Worm (Caenorhabditis elegans): ENCODE data around the gene ule-4.

- TF ChIP-seq nhr-77 (tag; optimal IDR thresholded peaks at IDR 0.05) (no peak), lin-15B (tag; optimal IDR thresholded peaks at IDR 0.05) (no peak), nhr-237 (tag; optimal IDR thresholded peaks at IDR 0.05) (no peak), egl-13 (tag; optimal IDR thresholded peaks at IDR 0.05) (no peak), egl-27 (tag; optimal IDR thresholded peaks at IDR 0.05) (no peak)
Measured at ce11 chrIV:13601973-13602669, 45.3 kb downstream of the ule-4 start, which contains the start of gene Y45F10B.59.
